Worm (Caenorhabditis elegans) whole organism, mixed stage, embryonic: Measurements from ENCODE around the gene srt-6.

ENCODE experiments used
- M03D4.4 ChIP-seq: sonication (generic microtip); optimal IDR thresholded peaks from 2 replicates; lab custom pipeline; 2017; ENCODE audit warnings: mild to moderate bottlenecking, missing genetic modification characterization, missing compliant biosample characterization
- bed-3 ChIP-seq: fragments of 200-800 bp; sonication (Bioruptor generic); optimal IDR thresholded peaks from 3 replicates; lab custom pipeline; 2018; ENCODE audit warnings: mild to moderate bottlenecking, missing genetic modification characterization, moderate library complexity, missing compliant biosample characterization
- blmp-1 ChIP-seq: fragments of 150-350 bp; optimal IDR thresholded peaks from 2 replicates; lab custom pipeline; 2014; ENCODE audit warnings: missing biosample characterization, missing genetic modification characterization
- ceh-39 ChIP-seq: fragments of 150-350 bp; optimal IDR thresholded peaks from 2 replicates; lab custom pipeline; 2014; ENCODE audit warnings: missing biosample characterization, missing genetic modification characterization
- ceh-43 ChIP-seq: fragments of 200-800 bp; sonication (Bioruptor generic); optimal IDR thresholded peaks from 2 replicates; lab custom pipeline; 2018; ENCODE audit warnings: mild to moderate bottlenecking, missing genetic modification characterization, moderate library complexity, missing compliant biosample characterization
- ceh-83 ChIP-seq: fragments of 200-800 bp; sonication (Bioruptor generic); optimal IDR thresholded peaks from 2 replicates; lab custom pipeline; 2018; ENCODE audit warnings: mild to moderate bottlenecking, missing genetic modification characterization, missing compliant biosample characterization
- ces-1 ChIP-seq: fragments of 150-350 bp; optimal IDR thresholded peaks from 2 replicates; lab custom pipeline; 2014; ENCODE audit warnings: missing biosample characterization, missing genetic modification reagents, missing genetic modification characterization
- cnd-1 ChIP-seq: fragments of 200-800 bp; sonication (Bioruptor generic); optimal IDR thresholded peaks from 2 replicates; lab custom pipeline; 2018; ENCODE audit warnings: mild to moderate bottlenecking, missing genetic modification characterization, missing compliant biosample characterization
- drap-1 ChIP-seq: fragments of 200-800 bp; sonication (Bioruptor generic); optimal IDR thresholded peaks from 3 replicates; lab custom pipeline; 2018; ENCODE audit warnings: mild to moderate bottlenecking, missing genetic modification characterization, missing compliant biosample characterization
- elt-1 ChIP-seq: sonication (generic microtip); optimal IDR thresholded peaks from 2 replicates; lab custom pipeline; 2017; ENCODE audit warnings: missing genetic modification characterization, mild to moderate bottlenecking, missing compliant biosample characterization, antibody characterized with exemption, moderate library complexity, borderline replicate concordance; ENCODE audit not compliant: insufficient read depth
- elt-3 ChIP-seq: fragments of 150-350 bp; optimal IDR thresholded peaks from 2 replicates; lab custom pipeline; 2014; ENCODE audit warnings: missing biosample characterization, missing genetic modification characterization
- flh-1 ChIP-seq: fragments of 200-800 bp; sonication (Bioruptor generic); optimal IDR thresholded peaks from 2 replicates; lab custom pipeline; 2018; ENCODE audit warnings: mild to moderate bottlenecking, missing genetic modification characterization, moderate library complexity, missing compliant biosample characterization
- ham-2 ChIP-seq: fragments of 200-800 bp; sonication (Bioruptor generic); optimal IDR thresholded peaks from 2 replicates; lab custom pipeline; 2018; ENCODE audit warnings: mild to moderate bottlenecking, missing genetic modification characterization, missing compliant biosample characterization
- hlh-1 ChIP-seq: fragments of 150-350 bp; optimal IDR thresholded peaks from 2 replicates; lab custom pipeline; 2014; ENCODE audit warnings: missing biosample characterization, missing genetic modification reagents, missing genetic modification characterization
- lin-13 ChIP-seq: fragments of 150-350 bp; optimal IDR thresholded peaks from 2 replicates; lab custom pipeline; 2014; ENCODE audit warnings: missing biosample characterization, missing genetic modification characterization
- lin-32 ChIP-seq: fragments of 200-800 bp; sonication (Bioruptor generic); optimal IDR thresholded peaks from 2 replicates; lab custom pipeline; 2018; ENCODE audit warnings: mild to moderate bottlenecking, missing genetic modification characterization, missing compliant biosample characterization
- lsy-2 ChIP-seq: fragments of 150-350 bp; optimal IDR thresholded peaks from 2 replicates; lab custom pipeline; 2014; ENCODE audit warnings: missing biosample characterization, missing genetic modification characterization
- mep-1 ChIP-seq: fragments of 150-350 bp; optimal IDR thresholded peaks from 2 replicates; lab custom pipeline; 2017; ENCODE audit warnings: missing biosample characterization, missing genetic modification reagents, missing genetic modification characterization, inconsistent platforms
- mls-2 ChIP-seq: sonication (generic microtip); optimal IDR thresholded peaks from 2 replicates; lab custom pipeline; 2016; ENCODE audit warnings: mild to moderate bottlenecking, missing genetic modification characterization, moderate library complexity, missing compliant biosample characterization
- nhr-12 ChIP-seq: fragments of 150-350 bp; optimal IDR thresholded peaks from 2 replicates; lab custom pipeline; 2014; ENCODE audit warnings: missing biosample characterization, missing genetic modification characterization
- nhr-2 ChIP-seq: fragments of 150-350 bp; optimal IDR thresholded peaks from 2 replicates; lab custom pipeline; 2014; ENCODE audit warnings: missing biosample characterization, missing genetic modification characterization
- nhr-237 ChIP-seq: fragments of 150-350 bp; optimal IDR thresholded peaks from 2 replicates; lab custom pipeline; 2014; ENCODE audit warnings: missing biosample characterization, missing genetic modification characterization
- nhr-28 ChIP-seq: fragments of 150-350 bp; optimal IDR thresholded peaks from 2 replicates; lab custom pipeline; 2014; ENCODE audit warnings: missing biosample characterization, missing genetic modification characterization
- nhr-76 ChIP-seq: sonication (generic microtip); optimal IDR thresholded peaks from 2 replicates; lab custom pipeline; 2017; ENCODE audit warnings: missing biosample characterization, missing genetic modification characterization
- pha-4 ChIP-seq: fragments of 150-350 bp; optimal IDR thresholded peaks from 2 replicates; lab custom pipeline; 2018; ENCODE audit warnings: missing biosample characterization, missing genetic modification reagents, missing genetic modification characterization
- sem-2 ChIP-seq: fragments of 200-800 bp; sonication (Bioruptor generic); optimal IDR thresholded peaks from 2 replicates; lab custom pipeline; 2018; ENCODE audit warnings: mild to moderate bottlenecking, missing genetic modification characterization, missing compliant biosample characterization
- snpc-4 ChIP-seq: fragments of 150-350 bp; optimal IDR thresholded peaks from 2 replicates; lab custom pipeline; 2014; ENCODE audit warnings: missing biosample characterization, missing genetic modification characterization
- sptf-1 ChIP-seq: sonication (generic microtip); optimal IDR thresholded peaks from 2 replicates; lab custom pipeline; 2017; ENCODE audit warnings: mild to moderate bottlenecking, missing genetic modification characterization, moderate library complexity, missing compliant biosample characterization
- tbx-8 ChIP-seq: fragments of 200-800 bp; sonication (Bioruptor generic); optimal IDR thresholded peaks from 2 replicates; lab custom pipeline; 2018; ENCODE audit warnings: mild to moderate bottlenecking, missing genetic modification characterization, moderate library complexity, missing compliant biosample characterization
- unc-120 ChIP-seq: sonication (generic microtip); optimal IDR thresholded peaks from 2 replicates; lab custom pipeline; 2017; ENCODE audit warnings: missing genetic modification characterization, missing compliant biosample characterization; ENCODE audit not compliant: poor library complexity, severe bottlenecking
- unc-39 ChIP-seq: fragments of 150-350 bp; optimal IDR thresholded peaks from 2 replicates; lab custom pipeline; 2014; ENCODE audit warnings: missing biosample characterization, missing genetic modification characterization
- unc-62 ChIP-seq: fragments of 150-350 bp; optimal IDR thresholded peaks from 2 replicates; lab custom pipeline; 2014; ENCODE audit warnings: missing biosample characterization, missing genetic modification reagents, missing genetic modification characterization
- zip-8 ChIP-seq: fragments of 150-350 bp; optimal IDR thresholded peaks from 2 replicates; lab custom pipeline; 2014; ENCODE audit warnings: missing biosample characterization, missing genetic modification characterization
- ztf-11 ChIP-seq: fragments of 150-350 bp; optimal IDR thresholded peaks from 2 replicates; lab custom pipeline; 2014; ENCODE audit warnings: missing biosample characterization, missing genetic modification characterization

The srt-6 gene

DNA sequence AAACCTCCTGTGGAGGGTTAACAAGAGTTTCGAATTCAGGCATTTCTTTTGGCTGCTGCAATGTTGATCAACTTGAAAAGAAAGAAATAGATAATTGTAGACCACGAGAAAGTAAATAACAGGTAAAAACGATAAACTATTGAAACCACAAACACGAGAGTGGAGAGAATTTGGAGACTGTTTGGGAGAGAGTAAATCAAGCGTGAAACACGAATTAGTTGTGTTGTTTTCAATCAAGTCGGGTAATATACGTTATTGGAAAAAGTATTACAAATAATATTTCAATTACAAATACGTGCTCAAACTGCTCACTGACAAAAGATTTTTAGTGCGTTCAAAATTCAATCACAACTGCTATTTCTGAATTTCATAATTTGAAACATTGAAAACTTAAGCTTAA, 27.6 kb downstream of the srt-6 start, which contains the start of gene C03G6.17:
Gene C03G6.17 (minus strand): TSS at position 101 of the 400 bp plus-strand sequence.
- no peak for TF ChIP-seq unc-120 (tag; lab: Kevin White, UChicago)
- no peak for TF ChIP-seq blmp-1 (tag; lab: Kevin White, UChicago)
- TF ChIP-seq unc-62 (GFP tag; lab: Kevin White, UChicago), result no peak
- no peak for TF ChIP-seq nhr-237
- no peak for TF ChIP-seq ztf-11 (tag; lab: Kevin White, UChicago)
- TF ChIP-seq elt-3 (tag; lab: Kevin White, UChicago), result no peak
- no peak for TF ChIP-seq zip-8 (tag; lab: Kevin White, UChicago)
- TF ChIP-seq nhr-2, result no peak
- TF ChIP-seq lin-32 (GFP tag; lab: Kevin White, UChicago), result no peak
- no peak for TF ChIP-seq nhr-28 (tag; lab: Kevin White, UChicago)
- no peak for TF ChIP-seq drap-1 (GFP tag; lab: Kevin White, UChicago)
- TF ChIP-seq ceh-43 (GFP tag; lab: Kevin White, UChicago), result no peak
- no peak for TF ChIP-seq ceh-39 (tag; lab: Kevin White, UChicago)
- no peak for TF ChIP-seq mep-1
- TF ChIP-seq sptf-1 (tag; lab: Kevin White, UChicago), result no peak

DNA sequence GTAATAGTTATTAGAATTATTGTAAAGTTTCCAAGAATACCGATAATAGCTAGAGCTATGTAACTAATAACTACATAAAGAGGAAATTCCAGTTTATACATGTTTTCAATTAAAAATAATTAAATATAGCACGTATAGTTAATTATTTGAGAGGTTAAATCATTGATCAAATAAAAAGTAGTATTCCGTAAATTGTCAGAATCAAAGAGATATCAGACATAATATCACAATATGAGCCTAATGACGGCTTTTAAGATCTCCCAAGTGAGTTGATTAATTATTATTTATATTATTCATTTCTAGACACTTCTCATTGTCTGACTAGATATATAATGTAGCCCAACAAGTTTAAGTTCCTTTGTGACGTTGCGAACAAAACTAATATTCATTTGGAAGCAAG, 29.2 kb downstream of the srt-6 start, which contains the start of gene srsx-24:
Gene srsx-24 (minus strand): TSS at position 101 of the 400 bp plus-strand sequence.
- no peak for TF ChIP-seq tbx-8
- TF ChIP-seq mls-2 (tag; lab: Kevin White, UChicago), result no peak
- TF ChIP-seq nhr-12 (tag; lab: Kevin White, UChicago), result no peak
- no peak for TF ChIP-seq lsy-2 (tag; lab: Kevin White, UChicago)
- TF ChIP-seq ces-1, result no peak
- no peak for TF ChIP-seq M03D4.4 (tag; lab: Kevin White, UChicago)
- TF ChIP-seq lin-32 (GFP tag; lab: Kevin White, UChicago), result no peak
- TF ChIP-seq flh-1, result no peak
- no peak for TF ChIP-seq ceh-83 (GFP tag; lab: Kevin White, UChicago)
- TF ChIP-seq ham-2 (GFP tag; lab: Kevin White, UChicago), result no peak
- no peak for TF ChIP-seq hlh-1
- no peak for TF ChIP-seq unc-62 (GFP tag; lab: Kevin White, UChicago)
- no peak for TF ChIP-seq sptf-1 (tag; lab: Kevin White, UChicago)
- no peak for TF ChIP-seq snpc-4 (tag; lab: Kevin White, UChicago)
- no peak for TF ChIP-seq lin-13 (tag; lab: Kevin White, UChicago)
- TF ChIP-seq elt-3 (tag; lab: Kevin White, UChicago), result no peak
- no peak for TF ChIP-seq zip-8 (tag; lab: Kevin White, UChicago)
- TF ChIP-seq ceh-39 (tag; lab: Kevin White, UChicago), result no peak
- TF ChIP-seq unc-39 (tag; lab: Kevin White, UChicago), result no peak
- no peak for TF ChIP-seq nhr-76 (tag; lab: Kevin White, UChicago)

DNA sequence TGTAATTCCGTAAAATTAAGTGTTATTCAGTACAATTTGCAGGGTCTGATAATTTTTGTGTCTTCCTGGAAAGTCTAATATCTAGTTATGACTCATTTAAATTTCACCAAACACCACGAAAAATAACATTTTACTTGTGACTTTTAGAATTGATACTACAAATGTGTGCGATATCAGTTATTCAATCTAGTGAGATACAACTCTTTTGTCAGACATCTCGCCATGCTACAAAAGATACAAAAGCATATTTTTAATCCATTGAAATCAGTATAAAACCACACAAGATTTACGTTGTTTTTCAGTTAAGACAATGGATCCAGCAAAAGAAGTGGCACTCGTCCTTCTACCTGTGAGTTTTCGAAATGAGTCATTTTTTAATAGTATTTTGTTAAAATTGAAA, 34.5 kb downstream of the srt-6 start, which contains the start of gene srx-56:
Gene srx-56 (plus strand): TSS at position 301 of the 400 bp plus-strand sequence.
- no peak for TF ChIP-seq mep-1
- no peak for TF ChIP-seq nhr-76 (tag; lab: Kevin White, UChicago)
- TF ChIP-seq pha-4, result no peak
- TF ChIP-seq snpc-4 (tag; lab: Kevin White, UChicago), result no peak
- TF ChIP-seq sptf-1 (tag; lab: Kevin White, UChicago), result no peak
- no peak for TF ChIP-seq blmp-1 (tag; lab: Kevin White, UChicago)
- no peak for TF ChIP-seq unc-62 (GFP tag; lab: Kevin White, UChicago)
- TF ChIP-seq mls-2 (tag; lab: Kevin White, UChicago), result no peak
- no peak for TF ChIP-seq nhr-12 (tag; lab: Kevin White, UChicago)
- no peak for TF ChIP-seq ceh-39 (tag; lab: Kevin White, UChicago)
- TF ChIP-seq nhr-28 (tag; lab: Kevin White, UChicago), result no peak
- no peak for TF ChIP-seq lin-13 (tag; lab: Kevin White, UChicago)
- no peak for TF ChIP-seq ces-1

DNA sequence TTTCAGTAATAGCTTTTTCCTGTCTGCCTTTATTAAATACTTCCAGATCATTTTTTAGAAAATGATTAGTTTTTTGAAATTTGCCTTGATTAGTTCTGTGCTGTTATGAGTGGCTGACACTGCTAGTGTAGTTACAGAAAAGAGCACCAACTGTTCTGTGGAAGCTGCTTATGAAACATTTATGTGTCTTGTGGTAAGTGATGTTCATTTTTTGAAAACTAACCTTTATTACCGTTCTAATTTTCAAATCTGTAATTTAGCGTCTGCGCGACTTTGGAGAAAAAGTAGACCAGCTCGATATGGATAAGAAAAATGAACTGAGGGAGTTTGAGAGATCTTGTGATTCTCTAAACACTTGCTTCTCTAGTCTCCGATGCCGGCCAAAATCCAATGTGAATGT, 39.0 kb downstream of the srt-6 start, which contains the start of gene srj-14:
Gene srj-14 (plus strand): TSS at position 131 of the 400 bp plus-strand sequence.
- no peak for TF ChIP-seq blmp-1 (tag; lab: Kevin White, UChicago)
- TF ChIP-seq ceh-39 (tag; lab: Kevin White, UChicago), result no peak
- TF ChIP-seq unc-62 (GFP tag; lab: Kevin White, UChicago), result no peak
- no peak for TF ChIP-seq unc-120 (tag; lab: Kevin White, UChicago)
- no peak for TF ChIP-seq sem-2 (GFP tag; lab: Kevin White, UChicago)
- TF ChIP-seq drap-1 (GFP tag; lab: Kevin White, UChicago), result no peak
- no peak for TF ChIP-seq ces-1
- no peak for TF ChIP-seq nhr-76 (tag; lab: Kevin White, UChicago)
- no peak for TF ChIP-seq nhr-28 (tag; lab: Kevin White, UChicago)
- TF ChIP-seq zip-8 (tag; lab: Kevin White, UChicago), result no peak
- TF ChIP-seq elt-3 (tag; lab: Kevin White, UChicago), result no peak
- no peak for TF ChIP-seq lin-32 (GFP tag; lab: Kevin White, UChicago)
- no peak for TF ChIP-seq lin-13 (tag; lab: Kevin White, UChicago)
- TF ChIP-seq cnd-1 (tag; lab: Kevin White, UChicago), result no peak
- TF ChIP-seq M03D4.4 (tag; lab: Kevin White, UChicago), result no peak
- no peak for TF ChIP-seq elt-1 (tag; lab: Kevin White, UChicago)
- TF ChIP-seq mep-1, result no peak
- no peak for TF ChIP-seq ceh-43 (GFP tag; lab: Kevin White, UChicago)
- TF ChIP-seq bed-3, result no peak
- TF ChIP-seq nhr-237, result no peak
